Fruit fly (Drosophila melanogaster): ENCODE results near the gene CG8565.
A peak's percentile ranks its signal among the peaks of the same experiment; 100 is the strongest.

CG8565 gene

DNA sequence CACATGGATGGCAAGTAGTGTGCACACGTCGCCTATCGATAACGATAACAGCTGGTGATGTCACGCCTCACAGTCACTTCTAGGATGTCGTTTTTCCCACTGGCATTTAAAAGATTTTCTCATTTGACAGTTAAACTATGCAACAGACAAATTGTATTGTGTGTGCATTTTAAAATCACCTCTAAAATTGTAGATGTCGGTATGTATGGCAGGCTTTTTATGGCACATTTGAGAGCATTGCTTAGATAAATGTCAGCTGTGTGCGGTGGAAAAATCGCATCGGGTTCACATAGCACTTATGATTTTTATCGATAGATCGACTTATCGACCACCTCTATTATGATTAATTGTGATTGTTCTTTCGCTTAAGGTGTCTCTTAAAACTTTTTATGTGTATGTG lies 6.5 kb downstream of the CG8565 start, which contains the start of the genes ArgRS and CG8578 (continued):
- TF ChIP-seq psq (GFP tag; optimal IDR thresholded peaks at IDR 0.05) = no peak
- TF ChIP-seq CG10274 (GFP tag; optimal IDR thresholded peaks at IDR 0.05) = no peak
- TF ChIP-seq Gug (GFP tag; IDR thresholded peaks at IDR 0.05) = peak; percentile 82
- TF ChIP-seq pan (optimal IDR thresholded peaks at IDR 0.05) = no peak
- TF ChIP-seq pan (GFP tag; optimal IDR thresholded peaks at IDR 0.05 in 1 of 2, IDR thresholded peaks at IDR 0.05 in 1 of 2) = peak in 1 of 2 experiments; percentile 76
- peak in 1 of 2 experiments; percentile 6 for TF ChIP-seq bsh (GFP tag; optimal IDR thresholded peaks at IDR 0.05)
- TF ChIP-seq dati (GFP tag; IDR thresholded peaks at IDR 0.05) = no peak
- TF ChIP-seq pnt (GFP tag; optimal IDR thresholded peaks at IDR 0.05) = peak; percentile 86
- peak; percentile 94 for TF ChIP-seq Sry-δ (GFP tag; optimal IDR thresholded peaks at IDR 0.05)
- TF ChIP-seq CG17568 (GFP tag; optimal IDR thresholded peaks at IDR 0.05) = no peak
- peak; percentile 80 for TF ChIP-seq ERR (GFP tag; optimal IDR thresholded peaks at IDR 0.05)
- TF ChIP-seq stc (GFP tag; IDR thresholded peaks at IDR 0.05) = peak; percentile 60; the same call in 1 of the 2 replicates
- peak; percentile 3 for TF ChIP-seq Mes4 (GFP tag; optimal IDR thresholded peaks at IDR 0.05)
- no peak for TF ChIP-seq CG7745 (tag; optimal IDR thresholded peaks at IDR 0.05)
- peak; percentile 73 for TF ChIP-seq sug (tag; optimal IDR thresholded peaks at IDR 0.05)
- TF ChIP-seq CG10267 (tag; optimal IDR thresholded peaks at IDR 0.05) = peak; percentile 23
- TF ChIP-seq Dbx (GFP tag; IDR thresholded peaks at IDR 0.05) = no peak
- no peak for TF ChIP-seq Sox100B (GFP tag; optimal IDR thresholded peaks at IDR 0.05)
- no peak for TF ChIP-seq CG4328 (GFP tag; optimal IDR thresholded peaks at IDR 0.05)
- no peak for TF ChIP-seq CG10431 (GFP tag; optimal IDR thresholded peaks at IDR 0.05)
- no peak for TF ChIP-seq CG30431 (GFP tag; optimal IDR thresholded peaks at IDR 0.05)
- peak; percentile 70 for TF ChIP-seq lmd (GFP tag; IDR thresholded peaks at IDR 0.05)
- TF ChIP-seq Xbp1 (GFP tag; optimal IDR thresholded peaks at IDR 0.05) = peak; percentile 52
- TF ChIP-seq Asciz (GFP tag; optimal IDR thresholded peaks at IDR 0.05) = no peak
- TF ChIP-seq CG6175 (GFP tag; IDR thresholded peaks at IDR 0.05) = no peak
- TF ChIP-seq gcm2 (GFP tag; optimal IDR thresholded peaks at IDR 0.05) = no peak
- no peak for TF ChIP-seq cad (GFP tag; optimal IDR thresholded peaks at IDR 0.05)
- peak; percentile 19 for TF ChIP-seq tx (GFP tag; optimal IDR thresholded peaks at IDR 0.05)
- TF ChIP-seq CG2120 (GFP tag; optimal IDR thresholded peaks at IDR 0.05) = peak; percentile 71
- TF ChIP-seq tap (tag; optimal IDR thresholded peaks at IDR 0.05) = no peak
- peak; percentile 12 for TF ChIP-seq fd96Cb (tag; optimal IDR thresholded peaks at IDR 0.05)
- peak; percentile 97 for TF ChIP-seq Med (GFP tag)
- peak; percentile 38; the same call in 1 of the 2 replicates for TF ChIP-seq E2f2 (GFP tag; IDR thresholded peaks at IDR 0.05)
- TF ChIP-seq sd (tag; optimal IDR thresholded peaks at IDR 0.05) = no peak
- TF ChIP-seq ci (GFP tag; IDR thresholded peaks at IDR 0.05) = no peak
- no peak for TF ChIP-seq CG3838 (GFP tag; optimal IDR thresholded peaks at IDR 0.05)
- TF ChIP-seq ro (GFP tag; IDR thresholded peaks at IDR 0.05) = no peak
- peak; percentile 80 for TF ChIP-seq CG31441 (GFP tag; IDR thresholded peaks at IDR 0.05)
- no peak for TF ChIP-seq Mrtf (GFP tag; IDR thresholded peaks at IDR 0.05)
- TF ChIP-seq vvl (GFP tag; IDR thresholded peaks at IDR 0.05) = peak; percentile 75; the same call in 1 of the 2 replicates
- no peak for TF ChIP-seq sens-2 (GFP tag; IDR thresholded peaks at IDR 0.05)
- TF ChIP-seq CG3847 (GFP tag; IDR thresholded peaks at IDR 0.05) = no peak
- peak; percentile 93 for TF ChIP-seq Antp (GFP tag; optimal IDR thresholded peaks at IDR 0.05)
- TF ChIP-seq seq (GFP tag; IDR thresholded peaks at IDR 0.05) = no peak
- peak; percentile 29 for TF ChIP-seq sima (GFP tag; optimal IDR thresholded peaks at IDR 0.05)
- TF ChIP-seq CG11456 (GFP tag; IDR thresholded peaks at IDR 0.05) = no peak
- no peak for TF ChIP-seq ranshi (GFP tag; IDR thresholded peaks at IDR 0.05)
- peak; percentile 59 for TF ChIP-seq slou (GFP tag; optimal IDR thresholded peaks at IDR 0.05)
- no peak for TF ChIP-seq ham (GFP tag; IDR thresholded peaks at IDR 0.05)
- no peak for TF ChIP-seq Hr39 (optimal IDR thresholded peaks at IDR 0.05)
- no peak for TF ChIP-seq CG11085 (GFP tag; IDR thresholded peaks at IDR 0.05)
- TF ChIP-seq CG18262 (tag; optimal IDR thresholded peaks at IDR 0.05) = peak; percentile 73
- TF ChIP-seq CG1529 (GFP tag; optimal IDR thresholded peaks at IDR 0.05) = no peak
- no peak for TF ChIP-seq CG12104 (GFP tag; optimal IDR thresholded peaks at IDR 0.05)

Measured in whole organism, embryonic.